Fruit fly (Drosophila melanogaster) whole organism, wandering third instar larva: ENCODE data around the gene CG15550.

Source experiments
- Abd-B ChIP-seq: fragments of >200 bp; optimal IDR thresholded peaks from 2 replicates; lab custom pipeline; 2017; ENCODE audit warnings: missing biosample characterization, missing genetic modification characterization
- Dfd ChIP-seq: fragments of >200 bp; optimal IDR thresholded peaks from 2 replicates; lab custom pipeline; 2017; ENCODE audit warnings: missing biosample characterization, missing genetic modification characterization
- HLH106 ChIP-seq: fragments of 200-800 bp; optimal IDR thresholded peaks from 3 replicates; lab custom pipeline; 2019; ENCODE audit warnings: missing biosample characterization, mild to moderate bottlenecking, missing genetic modification characterization, moderate library complexity
- N ChIP-seq: fragments of >200 bp; optimal IDR thresholded peaks from 2 replicates; lab custom pipeline; 2018; ENCODE audit warnings: missing biosample characterization, missing external identifiers, missing genetic modification characterization
- Rel ChIP-seq, 2 experiments: fragments of 200-800 bp; sonication (Bioruptor generic) in 1 of 2; optimal IDR thresholded peaks; 2 replicates in 1 of 2; 3 replicates in 1 of 2; lab custom pipeline; 2016 to 2019; ENCODE audit warnings: mild to moderate bottlenecking in 2 of 2, missing biosample characterization in 2 of 2, missing genetic modification characterization in 2 of 2, moderate library complexity in 1 of 2
- h ChIP-seq: fragments of 200-800 bp; sonication (Bioruptor generic); optimal IDR thresholded peaks from 3 replicates; lab custom pipeline; 2016; ENCODE audit warnings: missing biosample characterization, mild to moderate bottlenecking, missing genetic modification characterization
- lola ChIP-seq: fragments of >200 bp; optimal IDR thresholded peaks from 2 replicates; lab custom pipeline; 2017; ENCODE audit warnings: missing biosample characterization, missing genetic modification characterization
- usp ChIP-seq: fragments of >200 bp; optimal IDR thresholded peaks from 2 replicates; lab custom pipeline; 2017; ENCODE audit warnings: missing biosample characterization, missing genetic modification characterization

DNA sequence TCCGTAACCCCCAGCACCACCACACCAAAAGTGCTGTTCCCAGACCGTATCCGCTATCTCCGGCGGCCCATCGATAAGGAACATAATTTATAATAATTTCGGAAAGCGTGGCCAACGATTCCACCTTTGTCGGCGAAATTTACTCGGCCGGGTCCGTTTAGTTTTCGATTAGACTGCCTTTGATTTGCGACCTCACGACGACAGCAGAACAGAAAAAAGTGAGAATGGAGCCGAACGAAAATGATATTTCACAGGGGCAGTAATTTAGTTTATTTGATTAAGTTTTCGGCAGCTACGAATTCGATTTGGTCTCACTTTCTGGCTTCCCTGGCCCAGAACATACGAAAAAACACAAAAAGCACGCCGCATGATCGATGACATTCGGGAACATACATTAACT, 13.3 kb downstream of the CG15550 start:
- TF ChIP-seq HLH106 (tag; lab: Kevin White, UChicago) (no peak), h (GFP tag; lab: Kevin White, UChicago) (no peak), usp (GFP tag; lab: Kevin White, UChicago) (no peak), Dfd (GFP tag; lab: Kevin White, UChicago) (no peak), Rel (GFP tag; optimal IDR thresholded peaks at IDR 0.05; lab: Kevin White, UChicago) (no peak), Rel (tag; optimal IDR thresholded peaks at IDR 0.05; lab: Kevin White, UChicago) (no peak), N (GFP tag; lab: Kevin White, UChicago) (no peak), Abd-B (GFP tag; lab: Kevin White, UChicago) (no peak), lola (GFP tag; lab: Kevin White, UChicago) (no peak)
